Fruit fly (Drosophila melanogaster): ENCODE measurements around the gene Ldaf1.

Gene Ldaf1

dm6 chrX:1907727-1908264 lies 6.1 kb upstream of the Ldaf1 start, which contains the start of gene mip130 (continued):
- peak; percentile 45 for TF ChIP-seq CG6276 (GFP tag; optimal IDR thresholded peaks at IDR 0.05)
- TF ChIP-seq Sox14 (GFP tag; optimal IDR thresholded peaks at IDR 0.05) = peak; percentile 55
- no peak for TF ChIP-seq Eip93F (GFP tag; optimal IDR thresholded peaks at IDR 0.05)
- TF ChIP-seq CG6163 (GFP tag; IDR thresholded peaks at IDR 0.05) = peak; percentile 27; the same call in 1 of the 3 replicates
- peak; percentile 37 for TF ChIP-seq acj6 (GFP tag; optimal IDR thresholded peaks at IDR 0.05)
- no peak for TF ChIP-seq Hr38 (GFP tag; optimal IDR thresholded peaks at IDR 0.05)
- TF ChIP-seq salr (GFP tag; optimal IDR thresholded peaks at IDR 0.05) = no peak
- TF ChIP-seq Lpt (GFP tag; optimal IDR thresholded peaks at IDR 0.05) = no peak
- no peak for TF ChIP-seq Gug (GFP tag; IDR thresholded peaks at IDR 0.05)
- TF ChIP-seq lz (GFP tag; optimal IDR thresholded peaks at IDR 0.05) = peak; percentile 43
- no peak for TF ChIP-seq CG1621 (tag; optimal IDR thresholded peaks at IDR 0.05)
- peak; percentile 5 for TF ChIP-seq dac (GFP tag; optimal IDR thresholded peaks at IDR 0.05)
- TF ChIP-seq CG6854 (GFP tag; optimal IDR thresholded peaks at IDR 0.05) = peak; percentile 27

DNA sequence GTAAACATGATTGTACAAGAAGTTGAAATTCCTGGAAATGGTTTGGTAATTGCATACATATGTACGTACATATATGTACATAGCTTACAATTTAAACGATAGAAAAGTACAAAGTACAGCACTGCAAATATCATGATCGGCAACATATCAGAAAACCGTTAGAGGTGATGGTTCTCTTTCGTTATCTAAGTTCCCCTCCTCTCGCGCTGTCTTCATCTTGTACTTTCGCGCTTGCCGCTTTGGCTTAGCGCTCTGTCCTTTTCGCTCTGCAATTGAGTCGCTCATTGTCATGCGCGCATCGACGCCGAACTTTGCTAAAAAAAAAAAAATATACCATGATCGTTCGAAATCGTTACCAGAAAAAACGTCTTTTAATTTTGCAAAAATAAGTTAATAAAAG lies 2.3 kb upstream of the Ldaf1 start:
- TF ChIP-seq CG10631 (GFP tag; optimal IDR thresholded peaks at IDR 0.05) (no peak), svp (GFP tag) (peak; percentile 62), Sox15 (GFP tag; optimal IDR thresholded peaks at IDR 0.05) (no peak)

DNA sequence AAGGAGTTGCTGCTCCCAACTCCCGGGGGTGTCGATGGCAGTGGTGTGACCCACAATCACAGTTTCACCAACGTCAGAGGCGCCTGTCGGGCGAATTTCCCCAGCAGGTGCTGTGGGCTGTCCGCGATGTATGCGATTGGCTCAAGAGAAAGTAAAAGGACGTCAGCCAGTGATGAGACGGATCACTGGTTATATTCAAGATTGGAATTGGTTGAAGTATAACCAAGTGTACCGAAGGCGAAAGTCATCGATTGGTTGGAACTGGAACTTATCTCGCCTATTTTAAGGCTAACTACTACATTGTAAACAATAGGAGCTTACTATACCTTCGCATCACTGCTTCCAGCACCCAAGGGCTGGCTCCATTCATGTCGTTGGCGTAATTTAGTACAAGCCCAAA lies 1.4 kb upstream of the Ldaf1 start, which contains the start of gene CG32801:
CG32801 (minus strand) TSS at position 101 of the 400 bp plus-strand sequence.
- TF ChIP-seq net (GFP tag; optimal IDR thresholded peaks at IDR 0.05) = no peak

dm6 chrX:1900123-1900818 lies 1.4 kb downstream of the Ldaf1 start, which contains the start of gene arm:
Gene arm, minus strand, starts transcription at chrX:1900646.
- no peak for TF ChIP-seq Lpt (GFP tag; optimal IDR thresholded peaks at IDR 0.05)
- no peak for TF ChIP-seq CG4318 (GFP tag; optimal IDR thresholded peaks at IDR 0.05)
- TF ChIP-seq CG8632 (GFP tag; optimal IDR thresholded peaks at IDR 0.05) = no peak
- TF ChIP-seq fd85E (GFP tag; optimal IDR thresholded peaks at IDR 0.05) = no peak
- TF ChIP-seq esn (GFP tag; optimal IDR thresholded peaks at IDR 0.05) = peak; percentile 31
- TF ChIP-seq Ets96B (tag; optimal IDR thresholded peaks at IDR 0.05) = no peak
- TF ChIP-seq Smox (GFP tag; optimal IDR thresholded peaks at IDR 0.05) = no peak
- TF ChIP-seq CG6854 (GFP tag; optimal IDR thresholded peaks at IDR 0.05) = no peak
- peak; percentile 22 for TF ChIP-seq Eip93F (GFP tag; optimal IDR thresholded peaks at IDR 0.05)
- no peak for TF ChIP-seq CG10669 (GFP tag; optimal IDR thresholded peaks at IDR 0.05)
- TF ChIP-seq dac (GFP tag; optimal IDR thresholded peaks at IDR 0.05) = no peak
- TF ChIP-seq achi (GFP tag; optimal IDR thresholded peaks at IDR 0.05) = peak; percentile 23
- TF ChIP-seq Sox15 (GFP tag; optimal IDR thresholded peaks at IDR 0.05) = no peak
- TF ChIP-seq Eip78C (GFP tag) = peak; percentile 40
- no peak for TF ChIP-seq acj6 (GFP tag; optimal IDR thresholded peaks at IDR 0.05)
- no peak for TF ChIP-seq Eip75B (GFP tag; optimal IDR thresholded peaks at IDR 0.05)
- TF ChIP-seq CG31627 (GFP tag; optimal IDR thresholded peaks at IDR 0.05) = peak; percentile 0
- no peak for TF ChIP-seq CG9139 (GFP tag; optimal IDR thresholded peaks at IDR 0.05)
- peak; percentile 36 for TF ChIP-seq fkh (GFP tag; optimal IDR thresholded peaks at IDR 0.05)
- peak; percentile 75 for TF ChIP-seq svp (GFP tag)
- TF ChIP-seq CG34406 (GFP tag; optimal IDR thresholded peaks at IDR 0.05) = peak; percentile 20
- peak; percentile 42 for TF ChIP-seq pdm3 (GFP tag; optimal IDR thresholded peaks at IDR 0.05)
- TF ChIP-seq CG11762 (GFP tag; optimal IDR thresholded peaks at IDR 0.05; ENCODE audit: insufficient read depth) = no peak
- no peak for TF ChIP-seq net (GFP tag; optimal IDR thresholded peaks at IDR 0.05)
- no peak for TF ChIP-seq Ets21C (GFP tag; optimal IDR thresholded peaks at IDR 0.05)
- no peak for TF ChIP-seq dsx (GFP tag; optimal IDR thresholded peaks at IDR 0.05; ENCODE audit: poor library complexity, severe bottlenecking)
- TF ChIP-seq Blimp-1 (GFP tag; optimal IDR thresholded peaks at IDR 0.05) = no peak
- no peak for TF ChIP-seq spab (GFP tag; optimal IDR thresholded peaks at IDR 0.05)
- TF ChIP-seq CG32006 (GFP tag; optimal IDR thresholded peaks at IDR 0.05) = peak; percentile 18
- TF ChIP-seq cyc (GFP tag; optimal IDR thresholded peaks at IDR 0.05) = peak; percentile 12
- TF ChIP-seq CG6163 (GFP tag; IDR thresholded peaks at IDR 0.05) = no peak
- TF ChIP-seq Sox102F (GFP tag; optimal IDR thresholded peaks at IDR 0.05) = no peak
- TF ChIP-seq CG6808 (GFP tag; optimal IDR thresholded peaks at IDR 0.05) = no peak
- no peak for TF ChIP-seq Hr38 (GFP tag; optimal IDR thresholded peaks at IDR 0.05)
- no peak for TF ChIP-seq CG8119 (GFP tag; IDR thresholded peaks at IDR 0.05)
- no peak for TF ChIP-seq Hr39 (GFP tag; optimal IDR thresholded peaks at IDR 0.05)
